Worm (Caenorhabditis elegans) whole organism, L3 larva: ENCODE measurements around the gene srv-17.

Experiments
- R02D3.7 ChIP-seq: fragments of 150-350 bp; optimal IDR thresholded peaks from 2 replicates; lab custom pipeline; 2014; ENCODE audit warnings: missing biosample characterization, missing genetic modification characterization
- ZK546.5 ChIP-seq: sonication (generic microtip); optimal IDR thresholded peaks from 2 replicates; lab custom pipeline; 2017; ENCODE audit warnings: missing biosample characterization, missing genetic modification characterization
- fos-1 ChIP-seq: fragments of 150-350 bp; optimal IDR thresholded peaks from 2 replicates; lab custom pipeline; 2014; ENCODE audit warnings: missing biosample characterization, missing genetic modification characterization
- lin-39 ChIP-seq: fragments of 150-350 bp; optimal IDR thresholded peaks from 2 replicates; lab custom pipeline; 2018; ENCODE audit warnings: missing biosample characterization, missing genetic modification reagents, missing genetic modification characterization
- nhr-76 ChIP-seq: fragments of 150-350 bp; sonication (generic microtip); optimal IDR thresholded peaks from 5 replicates; lab custom pipeline; 2014; ENCODE audit warnings: missing biosample characterization, missing genetic modification characterization
- ztf-4 ChIP-seq: fragments of 150-350 bp; optimal IDR thresholded peaks from 2 replicates; lab custom pipeline; 2014; ENCODE audit warnings: missing biosample characterization, missing genetic modification characterization

ce11 chrIV:5839178-5839577 lies 30.8 kb downstream of the srv-17 start, which contains the start of gene C06E7.2:
- TF ChIP-seq ZK546.5 (tag; lab: Kevin White, UChicago), result no peak
- no peak for TF ChIP-seq R02D3.7 (tag; lab: Kevin White, UChicago)
- TF ChIP-seq lin-39 (tag; lab: Kevin White, UChicago), result no peak
- no peak for TF ChIP-seq nhr-76 (tag; lab: Kevin White, UChicago)
- no peak for TF ChIP-seq fos-1
- no peak for TF ChIP-seq ztf-4 (tag; lab: Kevin White, UChicago)
